Worm (Caenorhabditis elegans): ENCODE data around the gene snr-5.

DNA sequence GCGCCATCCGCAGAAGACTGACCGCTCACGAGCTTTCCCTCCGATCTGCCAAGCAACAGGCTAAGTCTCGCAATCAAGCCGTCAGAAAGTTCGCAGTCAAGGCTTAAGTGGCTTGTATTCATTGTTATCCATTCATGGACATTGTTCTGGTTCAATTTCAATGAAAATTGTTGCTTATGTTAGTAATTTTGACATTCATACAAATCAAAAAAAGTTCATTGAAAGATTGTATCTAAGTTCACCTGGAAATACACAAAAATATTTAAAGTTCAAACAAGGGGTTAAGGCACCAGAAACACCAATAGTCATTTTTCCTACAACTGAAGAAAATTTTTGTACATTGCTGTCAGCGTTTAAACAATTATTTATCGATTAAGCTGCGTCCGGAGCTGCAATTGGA lies 6.4 kb upstream of the snr-5 start:
- TF ChIP-seq ref-1 (GFP tag; conservative IDR thresholded peaks at IDR 0.05) (no peak), ztf-23 (GFP tag; IDR thresholded peaks at IDR 0.05) (no peak), T22C8.4 (GFP tag; IDR thresholded peaks at IDR 0.05) (no peak), tab-1 (GFP tag; IDR thresholded peaks at IDR 0.05) (no peak), flt-1 (GFP tag; IDR thresholded peaks at IDR 0.05) (no peak), med-1 (GFP tag; optimal IDR thresholded peaks at IDR 0.05; ENCODE audit: insufficient read depth) (no peak)

Measured in whole organism, midembryonic.